Worm (Caenorhabditis elegans): ENCODE data around the gene gpd-2.
A peak's percentile ranks its signal among the peaks of the same experiment; 100 is the strongest.

Gene gpd-2

DNA sequence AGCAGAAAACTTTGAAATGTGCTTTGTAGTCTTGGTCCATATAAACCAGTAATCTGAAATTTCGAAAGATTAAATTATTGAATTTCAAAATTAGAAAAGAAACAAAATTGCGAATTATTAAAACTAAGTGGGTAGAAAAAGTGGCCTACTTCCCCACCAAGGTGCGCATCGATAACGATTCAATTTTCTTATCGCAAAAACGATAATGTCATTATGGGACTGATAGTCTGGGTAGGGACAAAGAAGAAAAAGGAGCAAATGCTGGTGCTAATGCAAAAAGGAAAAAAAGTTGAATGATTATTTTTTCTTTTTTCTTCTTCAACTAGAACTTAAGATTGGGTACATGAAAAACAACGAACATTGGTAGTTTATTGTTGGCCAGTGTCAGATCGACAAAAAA, 3.9 kb downstream of the gpd-2 start, which contains the start of gene gpcp-1:
TSS of gene gpcp-1 (minus strand) at position 53 of the 400 bp plus-strand sequence.
- peak; percentile 75 for TF ChIP-seq elt-2 (tag; optimal IDR thresholded peaks at IDR 0.05)
- TF ChIP-seq efl-1 (optimal IDR thresholded peaks at IDR 0.05) = no peak
- peak in 1 of 2 experiments; percentile 64 for TF ChIP-seq efl-1 (GFP tag; optimal IDR thresholded peaks at IDR 0.05 in 1 of 2)
- no peak for TF ChIP-seq unc-62 (GFP tag; optimal IDR thresholded peaks at IDR 0.05)
- TF ChIP-seq fos-1 (tag; optimal IDR thresholded peaks at IDR 0.05) = no peak

DNA sequence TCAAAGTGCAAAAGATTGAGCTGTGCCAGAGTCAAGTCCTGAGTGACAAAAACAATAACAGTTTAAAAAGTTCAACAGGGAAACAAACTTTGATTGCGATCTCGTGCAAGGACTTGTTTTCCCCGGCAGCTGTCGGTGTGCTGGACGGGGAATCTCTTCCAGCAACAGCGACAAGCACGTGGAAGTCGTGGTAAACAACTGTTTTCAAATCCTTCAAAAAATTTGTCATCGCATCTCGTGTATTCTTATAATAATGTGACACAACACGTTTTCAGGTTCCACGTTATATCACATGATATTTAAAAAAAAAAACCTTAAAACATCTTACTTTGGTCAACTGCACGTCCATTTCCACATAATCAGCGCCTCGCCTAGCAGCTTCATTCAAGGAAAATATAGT, 5.9 kb downstream of the gpd-2 start:
- peak; percentile 54 for TF ChIP-seq nhr-20 (tag; optimal IDR thresholded peaks at IDR 0.05)
- no peak for TF ChIP-seq egl-13 (tag; optimal IDR thresholded peaks at IDR 0.05)
- peak; percentile 33 for TF ChIP-seq tbx-2 (tag; optimal IDR thresholded peaks at IDR 0.05)
- TF ChIP-seq nhr-71 (tag; optimal IDR thresholded peaks at IDR 0.05) = peak; percentile 81
- no peak for TF ChIP-seq C04F5.9 (tag; optimal IDR thresholded peaks at IDR 0.05)
- no peak for TF ChIP-seq blmp-1 (tag; optimal IDR thresholded peaks at IDR 0.05)
- peak; percentile 32 for TF ChIP-seq nhr-47 (tag; optimal IDR thresholded peaks at IDR 0.05)
- no peak for TF ChIP-seq unc-62 (GFP tag; optimal IDR thresholded peaks at IDR 0.05)
- no peak for TF ChIP-seq C16A3.4 (tag; optimal IDR thresholded peaks at IDR 0.05)
- peak; percentile 81 for TF ChIP-seq lin-14 (GFP tag; optimal IDR thresholded peaks at IDR 0.05)
- TF ChIP-seq hlh-17 (GFP tag; optimal IDR thresholded peaks at IDR 0.05; ENCODE audit: borderline replicate concordance) = no peak
- peak; percentile 7 to 16 for TF ChIP-seq lin-35 (GFP tag; optimal IDR thresholded peaks at IDR 0.05)
- no peak for TF ChIP-seq snpc-4 (tag; optimal IDR thresholded peaks at IDR 0.05)
- no peak for TF ChIP-seq nhr-90 (tag; optimal IDR thresholded peaks at IDR 0.05; ENCODE audit: poor library complexity)
- peak; percentile 38 for TF ChIP-seq snu-23 (GFP tag; optimal IDR thresholded peaks at IDR 0.05)
- no peak for TF ChIP-seq F16B12.6 (tag; optimal IDR thresholded peaks at IDR 0.05)
- peak; percentile 55 for TF ChIP-seq lir-3 (tag; optimal IDR thresholded peaks at IDR 0.05; ENCODE audit: poor library complexity)
- no peak for TF ChIP-seq efl-1 (optimal IDR thresholded peaks at IDR 0.05)
- peak in 1 of 2 experiments; percentile 88 for TF ChIP-seq efl-1 (GFP tag; optimal IDR thresholded peaks at IDR 0.05 in 1 of 2)
- no peak for TF ChIP-seq C34B4.2 (tag; optimal IDR thresholded peaks at IDR 0.05)
- TF ChIP-seq pax-3 (tag; optimal IDR thresholded peaks at IDR 0.05) = no peak
- TF ChIP-seq swsn-7 (tag; optimal IDR thresholded peaks at IDR 0.05) = peak; percentile 5
- no peak for TF ChIP-seq unc-86 (tag; optimal IDR thresholded peaks at IDR 0.05)
- TF ChIP-seq tlp-1 (tag; optimal IDR thresholded peaks at IDR 0.05) = no peak
- TF ChIP-seq nhr-237 (tag; optimal IDR thresholded peaks at IDR 0.05) = no peak
- TF ChIP-seq skn-1 (tag; optimal IDR thresholded peaks at IDR 0.05) = no peak
- TF ChIP-seq mab-9 (GFP tag; IDR thresholded peaks at IDR 0.05) = no peak
- no peak for TF ChIP-seq pqm-1 (tag; optimal IDR thresholded peaks at IDR 0.05)
- TF ChIP-seq sptf-1 (tag; optimal IDR thresholded peaks at IDR 0.05) = no peak
- TF ChIP-seq pag-3 (tag; optimal IDR thresholded peaks at IDR 0.05; ENCODE audit: borderline replicate concordance, insufficient read depth) = no peak
- no peak for TF ChIP-seq lin-39 (tag; optimal IDR thresholded peaks at IDR 0.05)
- no peak for TF ChIP-seq zip-4 (GFP tag; optimal IDR thresholded peaks at IDR 0.05)
- TF ChIP-seq mdl-1 (tag; optimal IDR thresholded peaks at IDR 0.05) = peak in 1 of 2 experiments; percentile 79
- TF ChIP-seq aly-2 (tag; optimal IDR thresholded peaks at IDR 0.05) = no peak
- TF ChIP-seq isw-1 (GFP tag; IDR thresholded peaks at IDR 0.05) = no peak
- TF ChIP-seq elt-2 (tag; optimal IDR thresholded peaks at IDR 0.05) = no peak
- TF ChIP-seq lin-15B (tag; optimal IDR thresholded peaks at IDR 0.05) = no peak
- no peak for TF ChIP-seq mep-1 (tag; optimal IDR thresholded peaks at IDR 0.05)
- no peak for TF ChIP-seq grh-1 (GFP tag; IDR thresholded peaks at IDR 0.05)
- TF ChIP-seq ama-1 (optimal IDR thresholded peaks at IDR 0.05) = no peak
- TF ChIP-seq unc-30 (tag; optimal IDR thresholded peaks at IDR 0.05) = no peak
- TF ChIP-seq nhr-28 (tag; optimal IDR thresholded peaks at IDR 0.05) = no peak
- TF ChIP-seq lsy-2 (tag; optimal IDR thresholded peaks at IDR 0.05) = peak; percentile 33 to 59
- TF ChIP-seq nhr-84 (tag; optimal IDR thresholded peaks at IDR 0.05) = no peak
- no peak for TF ChIP-seq fkh-4 (tag; optimal IDR thresholded peaks at IDR 0.05; ENCODE audit: borderline replicate concordance)
- peak; percentile 89 for TF ChIP-seq unc-130 (tag; optimal IDR thresholded peaks at IDR 0.05)
- no peak for TF ChIP-seq ces-1 (GFP tag; optimal IDR thresholded peaks at IDR 0.05)
- TF ChIP-seq ztf-4 (tag; optimal IDR thresholded peaks at IDR 0.05) = peak; percentile 44
- TF ChIP-seq jun-1 (tag; optimal IDR thresholded peaks at IDR 0.05) = no peak
- TF ChIP-seq fkh-10 (GFP tag; optimal IDR thresholded peaks at IDR 0.05) = no peak
